Worm (Caenorhabditis elegans) whole organism, mixed stage, embryonic: Measurements from ENCODE around the gene H39E23.3.
A peak's percentile ranks its signal among the peaks of the same experiment; 100 is the strongest.

ENCODE experiments used
- M03D4.4 ChIP-seq: sonication (generic microtip); optimal IDR thresholded peaks from 2 replicates; lab custom pipeline; 2017; ENCODE audit warnings: mild to moderate bottlenecking, missing genetic modification characterization, missing compliant biosample characterization
- bed-3 ChIP-seq: fragments of 200-800 bp; sonication (Bioruptor generic); optimal IDR thresholded peaks from 3 replicates; lab custom pipeline; 2018; ENCODE audit warnings: mild to moderate bottlenecking, missing genetic modification characterization, moderate library complexity, missing compliant biosample characterization
- blmp-1 ChIP-seq: fragments of 150-350 bp; optimal IDR thresholded peaks from 2 replicates; lab custom pipeline; 2014; ENCODE audit warnings: missing biosample characterization, missing genetic modification characterization
- ceh-39 ChIP-seq: fragments of 150-350 bp; optimal IDR thresholded peaks from 2 replicates; lab custom pipeline; 2014; ENCODE audit warnings: missing biosample characterization, missing genetic modification characterization
- ceh-43 ChIP-seq: fragments of 200-800 bp; sonication (Bioruptor generic); optimal IDR thresholded peaks from 2 replicates; lab custom pipeline; 2018; ENCODE audit warnings: mild to moderate bottlenecking, missing genetic modification characterization, moderate library complexity, missing compliant biosample characterization
- ceh-83 ChIP-seq: fragments of 200-800 bp; sonication (Bioruptor generic); optimal IDR thresholded peaks from 2 replicates; lab custom pipeline; 2018; ENCODE audit warnings: mild to moderate bottlenecking, missing genetic modification characterization, missing compliant biosample characterization
- ces-1 ChIP-seq: fragments of 150-350 bp; optimal IDR thresholded peaks from 2 replicates; lab custom pipeline; 2014; ENCODE audit warnings: missing biosample characterization, missing genetic modification reagents, missing genetic modification characterization
- cnd-1 ChIP-seq: fragments of 200-800 bp; sonication (Bioruptor generic); optimal IDR thresholded peaks from 2 replicates; lab custom pipeline; 2018; ENCODE audit warnings: mild to moderate bottlenecking, missing genetic modification characterization, missing compliant biosample characterization
- elt-1 ChIP-seq: sonication (generic microtip); optimal IDR thresholded peaks from 2 replicates; lab custom pipeline; 2017; ENCODE audit warnings: missing genetic modification characterization, mild to moderate bottlenecking, missing compliant biosample characterization, antibody characterized with exemption, moderate library complexity, borderline replicate concordance; ENCODE audit not compliant: insufficient read depth
- elt-3 ChIP-seq: fragments of 150-350 bp; optimal IDR thresholded peaks from 2 replicates; lab custom pipeline; 2014; ENCODE audit warnings: missing biosample characterization, missing genetic modification characterization
- ham-2 ChIP-seq: fragments of 200-800 bp; sonication (Bioruptor generic); optimal IDR thresholded peaks from 2 replicates; lab custom pipeline; 2018; ENCODE audit warnings: mild to moderate bottlenecking, missing genetic modification characterization, missing compliant biosample characterization
- hlh-1 ChIP-seq: fragments of 150-350 bp; optimal IDR thresholded peaks from 2 replicates; lab custom pipeline; 2014; ENCODE audit warnings: missing biosample characterization, missing genetic modification reagents, missing genetic modification characterization
- lin-13 ChIP-seq: fragments of 150-350 bp; optimal IDR thresholded peaks from 2 replicates; lab custom pipeline; 2014; ENCODE audit warnings: missing biosample characterization, missing genetic modification characterization
- lin-32 ChIP-seq: fragments of 200-800 bp; sonication (Bioruptor generic); optimal IDR thresholded peaks from 2 replicates; lab custom pipeline; 2018; ENCODE audit warnings: mild to moderate bottlenecking, missing genetic modification characterization, missing compliant biosample characterization
- lsy-2 ChIP-seq: fragments of 150-350 bp; optimal IDR thresholded peaks from 2 replicates; lab custom pipeline; 2014; ENCODE audit warnings: missing biosample characterization, missing genetic modification characterization
- mab-5 ChIP-seq: fragments of 150-350 bp; optimal IDR thresholded peaks from 2 replicates; lab custom pipeline; 2014; ENCODE audit warnings: missing biosample characterization, missing genetic modification characterization
- mep-1 ChIP-seq: fragments of 150-350 bp; optimal IDR thresholded peaks from 2 replicates; lab custom pipeline; 2017; ENCODE audit warnings: missing biosample characterization, missing genetic modification reagents, missing genetic modification characterization, inconsistent platforms
- mls-2 ChIP-seq: sonication (generic microtip); optimal IDR thresholded peaks from 2 replicates; lab custom pipeline; 2016; ENCODE audit warnings: mild to moderate bottlenecking, missing genetic modification characterization, moderate library complexity, missing compliant biosample characterization
- nhr-12 ChIP-seq: fragments of 150-350 bp; optimal IDR thresholded peaks from 2 replicates; lab custom pipeline; 2014; ENCODE audit warnings: missing biosample characterization, missing genetic modification characterization
- nhr-2 ChIP-seq: fragments of 150-350 bp; optimal IDR thresholded peaks from 2 replicates; lab custom pipeline; 2014; ENCODE audit warnings: missing biosample characterization, missing genetic modification characterization
- nhr-237 ChIP-seq: fragments of 150-350 bp; optimal IDR thresholded peaks from 2 replicates; lab custom pipeline; 2014; ENCODE audit warnings: missing biosample characterization, missing genetic modification characterization
- nhr-28 ChIP-seq: fragments of 150-350 bp; optimal IDR thresholded peaks from 2 replicates; lab custom pipeline; 2014; ENCODE audit warnings: missing biosample characterization, missing genetic modification characterization
- nhr-76 ChIP-seq: sonication (generic microtip); optimal IDR thresholded peaks from 2 replicates; lab custom pipeline; 2017; ENCODE audit warnings: missing biosample characterization, missing genetic modification characterization
- pha-4 ChIP-seq: fragments of 150-350 bp; optimal IDR thresholded peaks from 2 replicates; lab custom pipeline; 2018; ENCODE audit warnings: missing biosample characterization, missing genetic modification reagents, missing genetic modification characterization
- sem-2 ChIP-seq: fragments of 200-800 bp; sonication (Bioruptor generic); optimal IDR thresholded peaks from 2 replicates; lab custom pipeline; 2018; ENCODE audit warnings: mild to moderate bottlenecking, missing genetic modification characterization, missing compliant biosample characterization
- snpc-4 ChIP-seq: fragments of 150-350 bp; optimal IDR thresholded peaks from 2 replicates; lab custom pipeline; 2014; ENCODE audit warnings: missing biosample characterization, missing genetic modification characterization
- sptf-1 ChIP-seq: sonication (generic microtip); optimal IDR thresholded peaks from 2 replicates; lab custom pipeline; 2017; ENCODE audit warnings: mild to moderate bottlenecking, missing genetic modification characterization, moderate library complexity, missing compliant biosample characterization
- unc-39 ChIP-seq: fragments of 150-350 bp; optimal IDR thresholded peaks from 2 replicates; lab custom pipeline; 2014; ENCODE audit warnings: missing biosample characterization, missing genetic modification characterization
- unc-62 ChIP-seq: fragments of 150-350 bp; optimal IDR thresholded peaks from 2 replicates; lab custom pipeline; 2014; ENCODE audit warnings: missing biosample characterization, missing genetic modification reagents, missing genetic modification characterization
- zip-8 ChIP-seq: fragments of 150-350 bp; optimal IDR thresholded peaks from 2 replicates; lab custom pipeline; 2014; ENCODE audit warnings: missing biosample characterization, missing genetic modification characterization
- ztf-11 ChIP-seq: fragments of 150-350 bp; optimal IDR thresholded peaks from 2 replicates; lab custom pipeline; 2014; ENCODE audit warnings: missing biosample characterization, missing genetic modification characterization

The H39E23.3 gene

DNA sequence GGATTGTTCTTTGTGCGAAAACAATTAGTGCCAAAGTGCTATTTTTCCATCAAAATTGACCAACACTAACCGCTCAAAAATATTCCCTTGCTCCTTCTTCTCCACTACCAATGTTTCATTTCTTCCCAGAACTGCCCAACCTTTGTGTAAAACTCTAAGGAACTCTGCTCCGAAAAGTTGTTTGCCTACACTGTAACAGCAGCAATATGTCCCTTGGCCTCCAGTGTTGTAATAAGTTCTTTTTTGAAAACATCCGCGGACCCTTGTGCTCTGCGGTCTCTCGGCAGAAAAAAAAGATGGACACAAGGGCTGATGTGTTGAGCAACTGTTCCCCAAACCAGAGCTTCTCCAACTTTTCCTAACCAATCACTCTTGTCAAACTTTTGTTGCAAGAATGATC, 6.7 kb upstream of the H39E23.3 start, which contains the start of gene D1086.12:
TSS of gene D1086.12 (plus strand) at position 301 of the 400 bp plus-strand sequence.
- no peak for TF ChIP-seq lin-32
- no peak for TF ChIP-seq unc-62
- TF ChIP-seq hlh-1, result peak; percentile 90

DNA sequence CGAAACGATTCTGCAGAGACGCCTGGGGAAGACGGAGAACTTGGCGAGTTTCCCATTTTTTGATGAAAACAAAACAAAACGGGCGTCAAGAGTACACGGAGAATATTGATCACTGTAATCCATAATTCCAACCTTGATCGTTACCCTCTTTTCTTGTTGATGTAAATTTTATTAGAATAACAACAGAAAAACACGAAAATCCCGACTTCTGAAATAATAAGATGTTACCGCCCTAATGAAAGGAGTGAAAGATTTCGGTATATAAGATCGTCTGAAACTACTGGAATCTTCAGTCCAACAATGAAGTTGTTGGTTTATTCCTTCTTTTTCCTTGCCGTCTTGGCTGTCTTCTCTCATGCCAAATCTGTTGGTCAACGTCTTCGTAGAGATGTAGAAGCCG, 3.6 kb upstream of the H39E23.3 start, which contains the start of gene D1086.9:
TSS of gene D1086.9 (plus strand) at position 301 of the 400 bp plus-strand sequence.
- TF ChIP-seq zip-8 (tag; lab: Kevin White, UChicago) (no peak), mep-1 (tag; lab: Kevin White, UChicago) (no peak), nhr-12 (tag; lab: Kevin White, UChicago) (no peak), ces-1 (no peak), ham-2 (GFP tag; lab: Kevin White, UChicago) (no peak), mls-2 (tag; lab: Kevin White, UChicago) (no peak), blmp-1 (tag; lab: Kevin White, UChicago) (no peak), M03D4.4 (tag; lab: Kevin White, UChicago) (no peak), nhr-76 (tag; lab: Kevin White, UChicago) (no peak), hlh-1 (no peak), unc-62 (no peak), cnd-1 (tag; lab: Kevin White, UChicago) (no peak), ztf-11 (tag; lab: Kevin White, UChicago) (no peak), nhr-2 (no peak), lin-13 (no peak), elt-3 (tag; lab: Kevin White, UChicago) (no peak), nhr-28 (tag; lab: Kevin White, UChicago) (no peak), nhr-237 (tag; lab: Kevin White, UChicago) (no peak), sptf-1 (no peak)

DNA sequence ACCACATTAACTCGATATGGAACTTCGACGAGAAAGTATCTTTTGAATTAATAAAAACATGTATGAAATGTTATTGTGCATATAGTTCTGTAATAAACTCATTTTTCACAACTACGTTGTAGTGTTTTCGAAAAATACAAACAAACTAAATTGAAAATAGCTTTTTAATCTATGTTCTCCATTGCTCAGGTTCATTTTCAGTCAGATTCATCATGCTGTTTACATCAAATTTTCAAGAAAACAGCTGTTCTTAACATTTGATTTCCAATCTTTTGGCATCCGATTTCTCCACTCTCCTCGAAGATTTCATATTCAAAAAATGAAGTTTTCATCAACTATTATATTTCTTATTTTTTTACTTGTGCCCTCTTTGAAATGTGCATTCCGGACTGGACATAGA, 2.4 kb downstream of the H39E23.3 start, which contains the start of gene H39E23.2:
TSS of gene H39E23.2 (plus strand) at position 301 of the 400 bp plus-strand sequence.
- TF ChIP-seq unc-62, result no peak
- no peak for TF ChIP-seq bed-3 (GFP tag; lab: Kevin White, UChicago)
- TF ChIP-seq nhr-237 (tag; lab: Kevin White, UChicago), result no peak
- no peak for TF ChIP-seq elt-1 (tag; lab: Kevin White, UChicago)
- no peak for TF ChIP-seq ceh-43 (GFP tag; lab: Kevin White, UChicago)
- no peak for TF ChIP-seq ztf-11 (tag; lab: Kevin White, UChicago)
- no peak for TF ChIP-seq ceh-39
- TF ChIP-seq, all 35 proteins: peak for 0

DNA sequence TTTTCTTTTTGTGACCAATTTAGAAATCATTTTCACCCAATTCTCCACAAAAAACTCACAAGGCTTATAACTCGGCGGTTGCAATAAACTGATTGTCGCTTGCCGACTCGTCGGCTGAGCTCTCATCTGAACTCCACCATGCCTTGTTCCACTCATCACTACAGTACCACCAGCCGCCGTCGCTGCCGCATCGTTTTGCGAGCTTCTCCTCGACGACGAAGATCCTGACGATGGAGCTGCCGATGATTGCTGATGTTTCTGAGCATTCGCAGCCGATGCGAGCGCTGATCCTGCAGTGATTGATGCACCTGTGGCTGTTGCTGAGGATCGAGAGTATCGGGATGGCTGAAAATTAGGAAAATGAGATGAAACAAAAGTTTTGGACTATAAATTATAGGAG, 13.1 kb downstream of the H39E23.3 start:
- TF ChIP-seq elt-3 (tag; lab: Kevin White, UChicago), result no peak
- no peak for TF ChIP-seq lin-32
- TF ChIP-seq nhr-76 (tag; lab: Kevin White, UChicago), result no peak
- TF ChIP-seq M03D4.4 (tag; lab: Kevin White, UChicago), result no peak
- no peak for TF ChIP-seq lsy-2 (tag; lab: Kevin White, UChicago)
- TF ChIP-seq cnd-1 (tag; lab: Kevin White, UChicago), result no peak
- TF ChIP-seq pha-4 (tag; lab: Kevin White, UChicago), result no peak
- TF ChIP-seq nhr-28 (tag; lab: Kevin White, UChicago), result no peak
- TF ChIP-seq ceh-83 (GFP tag; lab: Kevin White, UChicago), result no peak
- no peak for TF ChIP-seq lin-13

DNA sequence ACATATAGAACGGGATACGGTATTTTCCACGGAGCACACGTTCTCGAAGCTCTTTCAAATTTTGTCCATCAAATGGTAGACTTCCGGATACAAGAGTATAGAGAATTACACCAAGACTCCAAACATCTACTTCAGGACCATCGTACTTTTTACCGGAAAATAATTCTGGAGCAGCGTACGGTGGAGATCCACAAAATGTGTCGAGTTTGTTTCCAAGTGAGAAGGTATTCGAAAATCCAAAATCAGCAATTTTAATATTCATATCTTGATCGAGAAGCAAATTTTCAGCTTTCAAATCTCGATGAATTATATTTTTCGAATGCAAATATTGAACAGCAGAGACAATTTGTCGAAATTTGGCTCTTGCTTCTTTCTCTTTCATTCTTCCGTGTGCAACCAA, 15.6 kb downstream of the H39E23.3 start:
- TF ChIP-seq nhr-76 (tag; lab: Kevin White, UChicago), result no peak
- TF ChIP-seq M03D4.4 (tag; lab: Kevin White, UChicago), result no peak
- TF ChIP-seq mep-1 (tag; lab: Kevin White, UChicago), result no peak
- TF ChIP-seq pha-4 (tag; lab: Kevin White, UChicago), result no peak
- no peak for TF ChIP-seq blmp-1 (tag; lab: Kevin White, UChicago)
- TF ChIP-seq unc-39 (tag; lab: Kevin White, UChicago), result no peak
- TF ChIP-seq sem-2 (GFP tag; lab: Kevin White, UChicago), result no peak
- no peak for TF ChIP-seq elt-3 (tag; lab: Kevin White, UChicago)
- TF ChIP-seq nhr-12 (tag; lab: Kevin White, UChicago), result no peak
- TF ChIP-seq ztf-11 (tag; lab: Kevin White, UChicago), result no peak
- no peak for TF ChIP-seq mab-5 (tag; lab: Kevin White, UChicago)
- no peak for TF ChIP-seq lin-32
- no peak for TF ChIP-seq zip-8 (tag; lab: Kevin White, UChicago)
- no peak for TF ChIP-seq nhr-237 (tag; lab: Kevin White, UChicago)
- TF ChIP-seq ceh-43 (GFP tag; lab: Kevin White, UChicago), result no peak
- TF ChIP-seq ceh-39, result no peak
- no peak for TF ChIP-seq snpc-4
